Worm (Caenorhabditis elegans) whole organism, late embryonic: ENCODE data around the gene ins-15.

ENCODE experiments used
- C38D4.7 ChIP-seq: fragments of 200-800 bp; sonication (Bioruptor generic); optimal IDR thresholded peaks from 2 replicates; lab custom pipeline; 2018; ENCODE audit warnings: mild to moderate bottlenecking, missing genetic modification characterization, moderate library complexity, missing compliant biosample characterization
- F13H6.1 ChIP-seq: sonication (generic microtip); optimal IDR thresholded peaks from 2 replicates; lab custom pipeline; 2016; ENCODE audit warnings: missing genetic modification characterization, missing compliant biosample characterization
- K09A11.1 ChIP-seq: sonication (generic microtip); optimal IDR thresholded peaks from 2 replicates; lab custom pipeline; 2017; ENCODE audit warnings: antibody characterized with exemption, mild to moderate bottlenecking, missing genetic modification characterization, missing compliant biosample characterization; ENCODE audit not compliant: insufficient read depth
- ceh-14 ChIP-seq: sonication (generic microtip); optimal IDR thresholded peaks from 2 replicates; lab custom pipeline; 2016; ENCODE audit warnings: missing genotype, missing genetic modification characterization, missing compliant biosample characterization
- ceh-18 ChIP-seq: sonication (generic microtip); optimal IDR thresholded peaks from 2 replicates; lab custom pipeline; 2016; ENCODE audit warnings: missing genetic modification characterization, missing compliant biosample characterization
- ceh-19 ChIP-seq: fragments of 200-800 bp; sonication (Bioruptor generic); optimal IDR thresholded peaks from 2 replicates; lab custom pipeline; 2018; ENCODE audit warnings: mild to moderate bottlenecking, missing genetic modification characterization, missing compliant biosample characterization
- ceh-2 ChIP-seq: sonication (generic microtip); optimal IDR thresholded peaks from 2 replicates; lab custom pipeline; 2016; ENCODE audit warnings: missing genotype, missing genetic modification characterization, missing compliant biosample characterization
- ceh-24 ChIP-seq: sonication (generic microtip); optimal IDR thresholded peaks from 2 replicates; lab custom pipeline; 2016; ENCODE audit warnings: mild to moderate bottlenecking, missing genetic modification characterization, missing compliant biosample characterization
- ceh-31 ChIP-seq: sonication (generic microtip); optimal IDR thresholded peaks from 2 replicates; lab custom pipeline; 2016; ENCODE audit warnings: missing genetic modification characterization, missing compliant biosample characterization
- ceh-45 ChIP-seq: fragments of 200-800 bp; sonication (Bioruptor generic); IDR thresholded peaks from 2 replicates; pipeline ENCODE4 v1.3.6; 2022; ENCODE audit warnings: missing genetic modification reagents, missing genetic modification characterization, missing compliant biosample characterization
- che-1 ChIP-seq: sonication (generic microtip); optimal IDR thresholded peaks from 2 replicates; lab custom pipeline; 2016; ENCODE audit warnings: mild to moderate bottlenecking, missing genetic modification characterization, missing compliant biosample characterization
- dve-1 ChIP-seq: sonication (generic microtip); optimal IDR thresholded peaks from 2 replicates; lab custom pipeline; 2017; ENCODE audit warnings: antibody characterized with exemption, mild to moderate bottlenecking, missing genetic modification characterization, missing compliant biosample characterization
- elt-4 ChIP-seq: sonication (generic microtip); optimal IDR thresholded peaks from 2 replicates; lab custom pipeline; 2016; ENCODE audit warnings: missing genetic modification characterization, missing compliant biosample characterization
- ets-4 ChIP-seq: sonication (generic microtip); optimal IDR thresholded peaks from 2 replicates; lab custom pipeline; 2016; ENCODE audit warnings: missing genetic modification characterization, missing compliant biosample characterization
- fkh-10 ChIP-seq: fragments of 150-350 bp; optimal IDR thresholded peaks from 2 replicates; lab custom pipeline; 2014; ENCODE audit warnings: missing biosample characterization, missing genetic modification reagents, missing genetic modification characterization
- hlh-13 ChIP-seq: fragments of 200-800 bp; sonication (Bioruptor generic); optimal IDR thresholded peaks from 2 replicates; lab custom pipeline; 2018; ENCODE audit warnings: mild to moderate bottlenecking, missing genetic modification characterization, missing compliant biosample characterization
- hlh-15 ChIP-seq: sonication (generic microtip); optimal IDR thresholded peaks from 2 replicates; lab custom pipeline; 2016; ENCODE audit warnings: missing genetic modification characterization, missing compliant biosample characterization
- hlh-30 ChIP-seq: sonication (generic microtip); optimal IDR thresholded peaks from 2 replicates; lab custom pipeline; 2017; ENCODE audit warnings: antibody characterized with exemption, missing genetic modification characterization, missing compliant biosample characterization; ENCODE audit not compliant: insufficient read depth
- hlh-6 ChIP-seq: sonication (generic microtip); optimal IDR thresholded peaks from 2 replicates; lab custom pipeline; 2016; ENCODE audit warnings: missing genotype, missing genetic modification characterization, missing compliant biosample characterization
- hlh-8 ChIP-seq: sonication (generic microtip); optimal IDR thresholded peaks from 2 replicates; lab custom pipeline; 2016; ENCODE audit warnings: missing genotype, missing genetic modification characterization, missing compliant biosample characterization
- lim-6 ChIP-seq: sonication (generic microtip); optimal IDR thresholded peaks from 2 replicates; lab custom pipeline; 2016; ENCODE audit warnings: missing genetic modification characterization, missing compliant biosample characterization
- madf-2 ChIP-seq: sonication (generic microtip); optimal IDR thresholded peaks from 2 replicates; lab custom pipeline; 2017; ENCODE audit warnings: missing genetic modification characterization, missing compliant biosample characterization
- nfya-1 ChIP-seq: sonication (generic microtip); optimal IDR thresholded peaks from 2 replicates; lab custom pipeline; 2017; ENCODE audit warnings: missing genetic modification characterization, mild to moderate bottlenecking, missing compliant biosample characterization, antibody characterized with exemption, moderate library complexity
- npax-4 ChIP-seq: sonication (generic microtip); optimal IDR thresholded peaks from 2 replicates; lab custom pipeline; 2016; ENCODE audit warnings: missing genetic modification characterization, missing compliant biosample characterization
- odd-2 ChIP-seq: sonication (generic microtip); optimal IDR thresholded peaks from 2 replicates; lab custom pipeline; 2017; ENCODE audit warnings: antibody characterized with exemption, mild to moderate bottlenecking, missing genetic modification characterization, missing compliant biosample characterization
- pat-9 ChIP-seq: fragments of 200-800 bp; sonication (Bioruptor generic); optimal IDR thresholded peaks from 2 replicates; lab custom pipeline; 2018; ENCODE audit warnings: mild to moderate bottlenecking, missing genetic modification characterization, moderate library complexity, missing compliant biosample characterization
- pax-1 ChIP-seq: fragments of 150-350 bp; optimal IDR thresholded peaks from 2 replicates; lab custom pipeline; 2014; ENCODE audit warnings: missing biosample characterization, missing genetic modification characterization
- sdc-2 ChIP-seq: sonication (generic microtip); optimal IDR thresholded peaks from 2 replicates; lab custom pipeline; 2016; ENCODE audit warnings: missing genotype, missing genetic modification characterization, missing compliant biosample characterization
- sox-2 ChIP-seq: fragments of 200-800 bp; sonication (Bioruptor generic); IDR thresholded peaks from 2 replicates; pipeline ENCODE4 v1.3.6; 2022; ENCODE audit warnings: missing genetic modification reagents, missing genetic modification characterization, missing compliant biosample characterization
- sox-4 ChIP-seq: sonication (generic microtip); optimal IDR thresholded peaks from 2 replicates; lab custom pipeline; 2017; ENCODE audit warnings: mild to moderate bottlenecking, missing genetic modification characterization, inconsistent platforms, missing compliant biosample characterization
- syd-9 ChIP-seq: sonication (generic microtip); optimal IDR thresholded peaks from 2 replicates; lab custom pipeline; 2016; ENCODE audit warnings: mild to moderate bottlenecking, missing genetic modification characterization, moderate library complexity, missing compliant biosample characterization
- tbx-2 ChIP-seq: sonication (generic microtip); optimal IDR thresholded peaks from 2 replicates; lab custom pipeline; 2016; ENCODE audit warnings: missing genetic modification characterization, missing compliant biosample characterization
- unc-3 ChIP-seq, 2 experiments: fragments of 200-800 bp in 1 of 2; sonication (Bioruptor generic) in 1 of 2; sonication (generic microtip) in 1 of 2; conservative IDR thresholded peaks in 1 of 2; optimal IDR thresholded peaks in 1 of 2; 2 replicates each; pipeline versions ENCODE4 v1.3.6 to Lab custom; 2016 to 2022; ENCODE audit warnings: missing compliant biosample characterization in 2 of 2, missing genetic modification characterization in 2 of 2, missing genetic modification reagents in 1 of 2
- unc-42 ChIP-seq: sonication (generic microtip); optimal IDR thresholded peaks from 2 replicates; lab custom pipeline; 2016; ENCODE audit warnings: missing genotype, missing genetic modification characterization, missing compliant biosample characterization
- unc-55 ChIP-seq: sonication (generic microtip); optimal IDR thresholded peaks from 2 replicates; lab custom pipeline; 2017; ENCODE audit warnings: missing biosample characterization, missing genetic modification reagents, missing genetic modification characterization
- zip-5 ChIP-seq: sonication (generic microtip); optimal IDR thresholded peaks from 2 replicates; lab custom pipeline; 2016; ENCODE audit warnings: missing genetic modification characterization, missing compliant biosample characterization

ins-15 gene

ce11 chrII:6744648-6745047 is at the start of gene ins-15:
Gene ins-15, minus strand, starts transcription at chrII:6744748.
- TF ChIP-seq hlh-30 (tag; lab: Kevin White, UChicago) (no peak), F13H6.1 (no peak), che-1 (tag; lab: Kevin White, UChicago) (no peak), unc-55 (GFP tag; lab: Kevin White, UChicago) (no peak), sdc-2 (no peak), unc-3 (GFP tag; conservative IDR thresholded peaks at IDR 0.05; lab: Robert Waterston, UW) (no peak), unc-3 (tag; optimal IDR thresholded peaks at IDR 0.05; lab: Kevin White, UChicago) (no peak), hlh-15 (tag; lab: Kevin White, UChicago) (no peak), ceh-18 (tag; lab: Kevin White, UChicago) (no peak), syd-9 (tag; lab: Kevin White, UChicago) (no peak), npax-4 (tag; lab: Kevin White, UChicago) (no peak), hlh-13 (GFP tag; lab: Kevin White, UChicago) (no peak), ets-4 (tag; lab: Kevin White, UChicago) (no peak), elt-4 (tag; lab: Kevin White, UChicago) (no peak), hlh-6 (tag; lab: Kevin White, UChicago) (no peak), ceh-45 (GFP tag; lab: Robert Waterston, UW) (no peak), ceh-24 (tag; lab: Kevin White, UChicago) (no peak), sox-4 (no peak), tbx-2 (tag; lab: Kevin White, UChicago) (no peak), ceh-19 (GFP tag; lab: Kevin White, UChicago) (no peak)
- TF ChIP-seq, all 69 proteins: peak for 0

ce11 chrII:6791891-6792290 is 47.3 kb upstream of the ins-15 start, which contains the start of gene T13C2.2:
Gene T13C2.2, plus strand, starts transcription at chrII:6792191.
- TF ChIP-seq K09A11.1 (tag; lab: Kevin White, UChicago) (no peak), nfya-1 (tag; lab: Kevin White, UChicago) (no peak), madf-2 (no peak), dve-1 (tag; lab: Kevin White, UChicago) (no peak)
- TF ChIP-seq, all 69 proteins: peak for 0

ce11 chrII:6788672-6789298 is 44.2 kb upstream of the ins-15 start, which contains the start of gene T13C2.3:
Gene T13C2.3, plus strand, starts transcription at chrII:6789248.
- TF ChIP-seq ceh-19 (GFP tag; lab: Kevin White, UChicago) (no peak), unc-55 (GFP tag; lab: Kevin White, UChicago) (peak; percentile 36)

- TF ChIP-seq C38D4.7 (GFP tag; lab: Kevin White, UChicago) (no peak), sox-2 (GFP tag; lab: Robert Waterston, UW) (no peak), ceh-14 (tag; lab: Kevin White, UChicago) (no peak), pax-1 (tag; lab: Kevin White, UChicago) (no peak), elt-4 (tag; lab: Kevin White, UChicago) (no peak), hlh-15 (tag; lab: Kevin White, UChicago) (no peak), ceh-19 (GFP tag; lab: Kevin White, UChicago) (no peak), hlh-13 (GFP tag; lab: Kevin White, UChicago) (no peak), hlh-8 (no peak), ceh-31 (tag; lab: Kevin White, UChicago) (no peak), pat-9 (tag; lab: Kevin White, UChicago) (no peak), fkh-10 (GFP tag; lab: Kevin White, UChicago) (no peak), ceh-2 (tag; lab: Kevin White, UChicago) (no peak), odd-2 (no peak), zip-5 (tag; lab: Kevin White, UChicago) (no peak), madf-2 (no peak), unc-42 (tag; lab: Kevin White, UChicago) (no peak), lim-6 (tag; lab: Kevin White, UChicago) (no peak), ceh-18 (tag; lab: Kevin White, UChicago) (no peak), nfya-1 (tag; lab: Kevin White, UChicago) (no peak)
- TF ChIP-seq, all 69 proteins: peak for 0
These were observed 38.9 kb upstream of the ins-15 start, which contains the start of gene gldi-2 for ce11 chrII:6783377-6783829. Gene gldi-2, plus strand, starts transcription at chrII:6783427.
